Fruit fly (Drosophila melanogaster) whole organism, embryonic: Measurements from ENCODE around the gene Atx2.

ENCODE experiments used
- Atf-2 ChIP-seq: fragments of 200-800 bp; sonication (Bioruptor generic); optimal IDR thresholded peaks from 2 replicates; lab custom pipeline; 2016; ENCODE audit warnings: missing biosample characterization, missing genetic modification characterization
- CG10462 ChIP-seq: fragments of 200-800 bp; sonication (Bioruptor generic); optimal IDR thresholded peaks from 2 replicates; lab custom pipeline; 2016; ENCODE audit warnings: missing biosample characterization, missing genetic modification characterization
- CG11504 ChIP-seq: fragments of 200-800 bp; sonication (Bioruptor generic); optimal IDR thresholded peaks from 3 replicates; lab custom pipeline; 2019; ENCODE audit warnings: missing biosample characterization, mild to moderate bottlenecking, missing genetic modification characterization, moderate library complexity
- CG11695 ChIP-seq: fragments of 200-800 bp; sonication (Bioruptor generic); IDR thresholded peaks from 3 replicates; pipeline ENCODE4 v1.3.6; 2022; ENCODE audit warnings: missing biosample characterization, missing genetic modification characterization
- CG12071 ChIP-seq: fragments of 200-800 bp; sonication (Bioruptor generic); optimal IDR thresholded peaks from 3 replicates; lab custom pipeline; 2018; ENCODE audit warnings: missing biosample characterization, mild to moderate bottlenecking, missing genetic modification characterization
- CG2875 ChIP-seq: fragments of 200-800 bp; sonication (Bioruptor generic); optimal IDR thresholded peaks from 2 replicates; lab custom pipeline; 2017; ENCODE audit warnings: missing biosample characterization, mild to moderate bottlenecking, missing genetic modification characterization, missing genetic modification reagents
- CG31388 ChIP-seq: fragments of 200-800 bp; sonication (Bioruptor generic); optimal IDR thresholded peaks from 2 replicates; lab custom pipeline; 2016; ENCODE audit warnings: missing biosample characterization, missing genetic modification characterization
- CG4328 ChIP-seq: fragments of 200-800 bp; sonication (Bioruptor generic); optimal IDR thresholded peaks from 3 replicates; lab custom pipeline; 2017; ENCODE audit warnings: missing biosample characterization, missing genetic modification reagents, missing genetic modification characterization
- CG5245 ChIP-seq: fragments of 200-800 bp; sonication (Bioruptor generic); optimal IDR thresholded peaks from 3 replicates; lab custom pipeline; 2016; ENCODE audit warnings: missing biosample characterization, missing genetic modification characterization
- CG6272 ChIP-seq: fragments of 200-800 bp; sonication (Bioruptor generic); IDR thresholded peaks from 2 replicates; pipeline ENCODE4 v1.3.6; 2022; ENCODE audit warnings: missing biosample characterization, missing genetic modification characterization
- CG7745 ChIP-seq: fragments of 200-800 bp; sonication (Bioruptor generic); optimal IDR thresholded peaks from 2 replicates; lab custom pipeline; 2018; ENCODE audit warnings: missing biosample characterization, mild to moderate bottlenecking, missing genetic modification characterization, moderate library complexity
- CG8388 ChIP-seq: fragments of 200-800 bp; sonication (Bioruptor generic); optimal IDR thresholded peaks from 2 replicates; lab custom pipeline; 2019; ENCODE audit warnings: missing biosample characterization, mild to moderate bottlenecking, missing genetic modification characterization, moderate library complexity
- CG9215 ChIP-seq: fragments of 200-800 bp; sonication (Bioruptor generic); IDR thresholded peaks from 2 replicates; pipeline ENCODE4 v1.3.6; 2022; ENCODE audit warnings: missing biosample characterization, missing genetic modification characterization
- CG9932 ChIP-seq: fragments of 200-800 bp; sonication (Bioruptor generic); IDR thresholded peaks from 2 replicates; pipeline ENCODE4 v1.3.6; 2022; ENCODE audit warnings: missing biosample characterization, missing genetic modification characterization
- CkIIα-i1 ChIP-seq: fragments of 200-800 bp; sonication (Bioruptor generic); IDR thresholded peaks from 2 replicates; pipeline ENCODE4 v1.3.6; 2022; ENCODE audit warnings: missing biosample characterization, missing genetic modification characterization
- Doc2 ChIP-seq: fragments of 200-800 bp; sonication (Bioruptor generic); IDR thresholded peaks from 2 replicates; pipeline ENCODE4 v1.3.6; 2022; ENCODE audit warnings: missing biosample characterization, missing genetic modification characterization
- Drgx ChIP-seq: fragments of 200-800 bp; sonication (Bioruptor generic); IDR thresholded peaks from 2 replicates; pipeline ENCODE4 v1.3.6; 2022; ENCODE audit warnings: missing biosample characterization, missing genetic modification characterization
- E2f2 ChIP-seq: fragments of 200-800 bp; sonication (Bioruptor generic); IDR thresholded peaks from 2 replicates; pipeline ENCODE4 v1.3.6; 2022; ENCODE audit warnings: missing biosample characterization, missing genetic modification characterization
- Fer3 ChIP-seq: fragments of 200-800 bp; sonication (Bioruptor generic); optimal IDR thresholded peaks from 2 replicates; lab custom pipeline; 2018; ENCODE audit warnings: missing biosample characterization, mild to moderate bottlenecking, missing genetic modification characterization, moderate library complexity
- Gsc ChIP-seq: fragments of 200-800 bp; sonication (Bioruptor generic); IDR thresholded peaks from 2 replicates; pipeline ENCODE4 v1.3.6; 2022; ENCODE audit warnings: missing biosample characterization, missing genetic modification characterization
- HLH3B ChIP-seq: fragments of 200-800 bp; sonication (Bioruptor generic); IDR thresholded peaks from 2 replicates; pipeline ENCODE4 v1.3.6; 2022; ENCODE audit warnings: missing biosample characterization, missing genetic modification characterization
- Hand ChIP-seq: fragments of 200-800 bp; sonication (Bioruptor generic); optimal IDR thresholded peaks from 2 replicates; lab custom pipeline; 2017; ENCODE audit warnings: mild to moderate bottlenecking, missing biosample characterization, missing genetic modification reagents, missing genetic modification characterization
- Mad ChIP-seq: fragments of 200-800 bp; sonication (Bioruptor generic); optimal IDR thresholded peaks from 2 replicates; lab custom pipeline; 2016; ENCODE audit warnings: missing biosample characterization, missing genetic modification characterization
- NFAT ChIP-seq: fragments of 200-800 bp; sonication (Bioruptor generic); IDR thresholded peaks from 2 replicates; pipeline ENCODE4 v1.3.6; 2022; ENCODE audit warnings: missing biosample characterization, missing genetic modification characterization
- Nf-YA ChIP-seq: fragments of 200-800 bp; sonication (Bioruptor generic); IDR thresholded peaks from 2 replicates; pipeline ENCODE4 v1.3.6; 2022; ENCODE audit warnings: missing biosample characterization, missing genetic modification characterization
- Nf-YB ChIP-seq: fragments of 200-800 bp; sonication (Bioruptor generic); optimal IDR thresholded peaks from 3 replicates; lab custom pipeline; 2019; ENCODE audit warnings: missing biosample characterization, mild to moderate bottlenecking, missing genetic modification characterization, moderate library complexity
- Ravus ChIP-seq: fragments of 200-800 bp; sonication (Bioruptor generic); IDR thresholded peaks from 2 replicates; pipeline ENCODE4 v1.3.6; 2022; ENCODE audit warnings: missing biosample characterization, missing genetic modification characterization
- Ssrp ChIP-seq: fragments of 200-800 bp; sonication (Bioruptor generic); optimal IDR thresholded peaks from 2 replicates; lab custom pipeline; 2018; ENCODE audit warnings: missing biosample characterization, mild to moderate bottlenecking, missing genetic modification characterization, moderate library complexity
- Stat92E ChIP-seq, 3 experiments: fragments of >200 bp in 2 of 3; fragments of 200-800 bp in 1 of 3; sonication (Bioruptor generic) in 1 of 3; optimal IDR thresholded peaks; 2 replicates each; lab custom pipeline; 2017 to 2019; ENCODE audit warnings: missing biosample characterization in 3 of 3, missing genetic modification characterization in 3 of 3, mild to moderate bottlenecking in 1 of 3, moderate library complexity in 1 of 3
- aop ChIP-seq: fragments of 200-800 bp; sonication (Bioruptor generic); IDR thresholded peaks from 2 replicates; pipeline ENCODE4 v1.3.6; 2022; ENCODE audit warnings: missing biosample characterization, missing genetic modification characterization
- cad ChIP-seq: fragments of >200 bp; optimal IDR thresholded peaks from 2 replicates; lab custom pipeline; 2017; ENCODE audit warnings: missing biosample characterization, missing genetic modification characterization
- eve ChIP-seq, 2 experiments: fragments of >200 bp; optimal IDR thresholded peaks; 2 replicates each; lab custom pipeline; 2017; ENCODE audit warnings: missing biosample characterization in 2 of 2, missing genetic modification characterization in 2 of 2
- fd64A ChIP-seq: fragments of 200-800 bp; sonication (Bioruptor generic); optimal IDR thresholded peaks from 3 replicates; lab custom pipeline; 2018; ENCODE audit warnings: missing biosample characterization, mild to moderate bottlenecking, missing genetic modification characterization
- grau ChIP-seq: fragments of 200-800 bp; optimal IDR thresholded peaks from 3 replicates; lab custom pipeline; 2019; ENCODE audit warnings: missing biosample characterization, mild to moderate bottlenecking, missing genetic modification characterization, moderate library complexity
- gsb ChIP-seq: fragments of 200-800 bp; sonication (Bioruptor generic); IDR thresholded peaks from 2 replicates; pipeline ENCODE4 v1.3.6; 2022; ENCODE audit warnings: missing biosample characterization, missing genetic modification characterization
- insv ChIP-seq, 2 experiments: fragments of 200-800 bp; sonication (Bioruptor generic); optimal IDR thresholded peaks; 3 replicates each; lab custom pipeline; 2016 to 2018; ENCODE audit warnings: missing biosample characterization in 2 of 2, missing genetic modification characterization in 2 of 2
- lilli ChIP-seq: fragments of 200-800 bp; sonication (Bioruptor generic); optimal IDR thresholded peaks from 3 replicates; lab custom pipeline; 2016; ENCODE audit warnings: missing biosample characterization, missing genetic modification characterization
- otp ChIP-seq: fragments of 200-800 bp; sonication (Bioruptor generic); IDR thresholded peaks from 3 replicates; pipeline ENCODE4, ENCODE4 v1.3.6; 2022; ENCODE audit warnings: missing biosample characterization, missing genetic modification characterization
- peb ChIP-seq: fragments of 200-800 bp; sonication (Bioruptor generic); IDR thresholded peaks from 2 replicates; pipeline ENCODE4 v1.3.6; 2022; ENCODE audit warnings: missing biosample characterization, missing genetic modification characterization
- pfk ChIP-seq: fragments of 200-800 bp; sonication (Bioruptor generic); optimal IDR thresholded peaks from 2 replicates; lab custom pipeline; 2018; ENCODE audit warnings: missing biosample characterization, mild to moderate bottlenecking, missing genetic modification characterization, moderate library complexity
- phol ChIP-seq: fragments of 200-800 bp; sonication (Bioruptor generic); optimal IDR thresholded peaks from 3 replicates; lab custom pipeline; 2018; ENCODE audit warnings: missing biosample characterization, mild to moderate bottlenecking, missing genetic modification characterization, moderate library complexity
- prd ChIP-seq, 3 experiments: fragments of >200 bp in 2 of 3; fragments of 200-800 bp in 1 of 3; sonication (Bioruptor generic) in 1 of 3; optimal IDR thresholded peaks in 2 of 3; IDR thresholded peaks in 1 of 3; 2 replicates in 2 of 3; 3 replicates in 1 of 3; pipeline versions ENCODE4 v1.3.6 to Lab custom; 2017 to 2022; ENCODE audit warnings: missing biosample characterization in 1 of 3, missing genetic modification characterization in 1 of 3
- pzg ChIP-seq: fragments of 200-800 bp; sonication (Bioruptor generic); optimal IDR thresholded peaks from 3 replicates; lab custom pipeline; 2018; ENCODE audit warnings: missing biosample characterization, mild to moderate bottlenecking, missing genetic modification characterization, moderate library complexity
- sima ChIP-seq: fragments of 200-800 bp; sonication (Bioruptor generic); optimal IDR thresholded peaks from 2 replicates; lab custom pipeline; 2016; ENCODE audit warnings: missing biosample characterization, missing genetic modification characterization
- slou ChIP-seq: fragments of 200-800 bp; sonication (Bioruptor generic); optimal IDR thresholded peaks from 3 replicates; lab custom pipeline; 2016; ENCODE audit warnings: missing biosample characterization, missing genetic modification characterization
- so ChIP-seq: fragments of 200-800 bp; sonication (Bioruptor generic); IDR thresholded peaks from 3 replicates; pipeline ENCODE4 v1.3.6; 2022; ENCODE audit warnings: missing biosample characterization, missing genetic modification characterization
- toy ChIP-seq: fragments of 200-800 bp; sonication (Bioruptor generic); IDR thresholded peaks from 2 replicates; pipeline ENCODE4 v1.3.6; 2022; ENCODE audit warnings: missing biosample characterization, missing genetic modification characterization
- z ChIP-seq: fragments of 200-800 bp; sonication (Bioruptor generic); IDR thresholded peaks from 3 replicates; pipeline ENCODE4 v1.3.6; 2022; ENCODE audit warnings: missing biosample characterization, missing genetic modification characterization
- zen2 ChIP-seq: fragments of 200-800 bp; sonication (Bioruptor generic); IDR thresholded peaks from 3 replicates; pipeline ENCODE4 v1.3.6; 2022; ENCODE audit warnings: missing biosample characterization, missing genetic modification characterization; ENCODE audit not compliant: partially characterized antibody
- zfh2 ChIP-seq: fragments of 200-800 bp; sonication (Bioruptor generic); optimal IDR thresholded peaks from 2 replicates; lab custom pipeline; 2016; ENCODE audit warnings: missing biosample characterization, missing genetic modification characterization

Atx2 gene

DNA sequence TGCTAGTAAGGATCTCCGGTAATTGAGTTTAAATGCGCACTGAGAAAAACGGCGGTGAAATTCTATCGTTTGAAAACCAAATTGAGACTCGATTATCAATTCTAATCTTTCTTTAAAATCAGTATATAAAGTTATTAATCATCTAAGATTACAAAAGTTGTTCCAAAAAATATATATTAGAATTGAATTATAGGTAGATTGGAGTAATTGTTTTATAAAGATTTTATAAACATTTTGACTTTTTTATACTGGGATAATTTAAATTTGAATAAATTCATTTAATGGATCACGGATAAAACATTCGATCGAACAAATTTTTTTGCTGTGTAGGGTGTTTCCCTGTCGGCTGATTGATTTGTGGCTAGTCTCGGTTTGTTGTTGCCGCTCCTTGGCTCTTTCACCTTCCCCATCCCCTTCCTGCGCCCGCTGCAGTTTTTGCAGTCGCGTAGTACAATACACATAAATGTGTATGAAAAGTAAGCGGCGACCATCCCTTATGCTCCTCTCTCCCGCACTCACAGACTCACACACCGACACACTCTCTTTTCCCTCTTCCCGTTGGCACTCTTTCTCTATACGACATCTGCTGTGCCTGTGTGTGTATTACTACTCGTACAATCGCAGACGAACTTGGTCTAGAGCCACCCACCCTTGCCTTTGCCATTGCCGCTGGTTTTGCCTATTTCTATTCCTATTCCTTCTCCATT is 10.8 kb downstream of the Atx2 start (continued):
- no peak for TF ChIP-seq NFAT (GFP tag; lab: Robert Waterston, UW)
- peak; percentile 17 for TF ChIP-seq Fer3 (tag; lab: Kevin White, UChicago)
- TF ChIP-seq HLH3B (GFP tag; lab: Robert Waterston, UW): peak; percentile 36; the same call in 1 of the 2 replicates
- TF ChIP-seq CG7745 (tag; lab: Kevin White, UChicago): no peak
- TF ChIP-seq CG12071: no peak
- peak; percentile 45 for TF ChIP-seq Mad
- TF ChIP-seq CG11695 (GFP tag; lab: Robert Waterston, UW): peak; percentile 77
- TF ChIP-seq Drgx (GFP tag; lab: Robert Waterston, UW): no peak
- no peak for TF ChIP-seq Doc2 (GFP tag; lab: Robert Waterston, UW)
- TF ChIP-seq CG10462 (GFP tag; lab: Kevin White, UChicago): peak; percentile 78
- peak in 1 of 3 experiments; percentile 36 for TF ChIP-seq Stat92E (GFP tag; optimal IDR thresholded peaks at IDR 0.05; lab: Kevin White, UChicago)
- TF ChIP-seq sima (GFP tag; lab: Kevin White, UChicago): no peak
- TF ChIP-seq prd (optimal IDR thresholded peaks at IDR 0.05; lab: Kevin White, UChicago): no peak
- peak; percentile 71; the same call in 2 of the 3 replicates for TF ChIP-seq prd (GFP tag; IDR thresholded peaks at IDR 0.05; lab: Robert Waterston, UW)
- TF ChIP-seq slou: peak; percentile 54
- TF ChIP-seq CG2875 (GFP tag; lab: Kevin White, UChicago): peak; percentile 56
- peak; percentile 17 for TF ChIP-seq Atf-2
- TF ChIP-seq CG9932 (GFP tag; lab: Robert Waterston, UW): peak; percentile 31; the same call in 1 of the 2 replicates
- TF ChIP-seq CkIIα-i1 (GFP tag; lab: Robert Waterston, UW): no peak
- no peak for TF ChIP-seq CG6272 (GFP tag; lab: Robert Waterston, UW)
- TF ChIP-seq CG8388: peak; percentile 85
- no peak for TF ChIP-seq insv (GFP tag; optimal IDR thresholded peaks at IDR 0.05; lab: Kevin White, UChicago)
- TF ChIP-seq pzg (GFP tag; lab: Kevin White, UChicago): no peak
- TF ChIP-seq CG5245: no peak
- no peak; the same call in 2 of the 3 replicates for TF ChIP-seq so (GFP tag; lab: Robert Waterston, UW)
- peak; percentile 58 for TF ChIP-seq lilli (GFP tag; lab: Kevin White, UChicago)
- TF ChIP-seq eve (GFP tag; optimal IDR thresholded peaks at IDR 0.05; lab: Kevin White, UChicago): no peak
- TF ChIP-seq zen2 (GFP tag; lab: Robert Waterston, UW): no peak
- no peak for TF ChIP-seq CG4328 (GFP tag; lab: Kevin White, UChicago)
- no peak for TF ChIP-seq fd64A (GFP tag; lab: Kevin White, UChicago)
- no peak for TF ChIP-seq pfk (GFP tag; lab: Kevin White, UChicago)
- TF ChIP-seq otp (GFP tag; lab: Robert Waterston, UW): no peak
- TF ChIP-seq phol (tag; lab: Kevin White, UChicago): peak; percentile 80
- TF ChIP-seq Nf-YB (GFP tag; lab: Kevin White, UChicago): peak; percentile 72
- peak; percentile 84 for TF ChIP-seq CG11504 (tag; lab: Kevin White, UChicago)
- TF ChIP-seq z (GFP tag; lab: Robert Waterston, UW): no peak
- no peak for TF ChIP-seq gsb
- no peak for TF ChIP-seq zfh2 (GFP tag; lab: Kevin White, UChicago)
- TF ChIP-seq CG9215 (GFP tag; lab: Robert Waterston, UW): peak; percentile 40
- TF ChIP-seq grau (tag; lab: Kevin White, UChicago): peak; percentile 87
- peak; percentile 31; the same call in 1 of the 2 replicates for TF ChIP-seq E2f2
- no peak for TF ChIP-seq Gsc
- peak; percentile 88 for TF ChIP-seq Ssrp (tag; lab: Kevin White, UChicago)
- no peak for TF ChIP-seq Nf-YA (GFP tag; lab: Robert Waterston, UW)
- no peak for TF ChIP-seq peb (GFP tag; lab: Robert Waterston, UW)
- no peak for TF ChIP-seq Ravus
- TF ChIP-seq toy (GFP tag; lab: Robert Waterston, UW): no peak
- no peak for TF ChIP-seq cad (GFP tag; lab: Kevin White, UChicago)
- TF ChIP-seq aop (GFP tag; lab: Robert Waterston, UW): no peak
- TF ChIP-seq CG31388 (GFP tag; lab: Kevin White, UChicago): no peak
- TF ChIP-seq Hand (GFP tag; lab: Kevin White, UChicago): peak; percentile 60
